Worm (Caenorhabditis elegans) whole organism, early embryonic: ENCODE data around the gene Y57A10A.2.

Experiments used
- ceh-36 ChIP-seq: sonication (generic microtip); optimal IDR thresholded peaks from 2 replicates; lab custom pipeline; 2016; ENCODE audit warnings: missing genetic modification characterization, inconsistent platforms, missing compliant biosample characterization
- flt-1 ChIP-seq: fragments of 200-800 bp; sonication (Bioruptor generic); IDR thresholded peaks from 2 replicates; pipeline ENCODE4 v1.3.6; 2022; ENCODE audit warnings: missing genetic modification characterization, missing compliant biosample characterization
- tbx-37 ChIP-seq: fragments of 200-800 bp; sonication (Bioruptor generic); conservative IDR thresholded peaks from 2 replicates; pipeline ENCODE4 v1.3.6; 2022; ENCODE audit warnings: missing genetic modification reagents, missing genetic modification characterization, missing compliant biosample characterization

- TF ChIP-seq ceh-36 (tag; lab: Kevin White, UChicago) (no peak), tbx-37 (no peak), flt-1 (no peak)
Observed at ce11 chrII:12098716-12099115, 48.7 kb upstream of the Y57A10A.2 start.
